Fruit fly (Drosophila melanogaster): ENCODE measurements around the gene CG44428.

Gene CG44428

DNA sequence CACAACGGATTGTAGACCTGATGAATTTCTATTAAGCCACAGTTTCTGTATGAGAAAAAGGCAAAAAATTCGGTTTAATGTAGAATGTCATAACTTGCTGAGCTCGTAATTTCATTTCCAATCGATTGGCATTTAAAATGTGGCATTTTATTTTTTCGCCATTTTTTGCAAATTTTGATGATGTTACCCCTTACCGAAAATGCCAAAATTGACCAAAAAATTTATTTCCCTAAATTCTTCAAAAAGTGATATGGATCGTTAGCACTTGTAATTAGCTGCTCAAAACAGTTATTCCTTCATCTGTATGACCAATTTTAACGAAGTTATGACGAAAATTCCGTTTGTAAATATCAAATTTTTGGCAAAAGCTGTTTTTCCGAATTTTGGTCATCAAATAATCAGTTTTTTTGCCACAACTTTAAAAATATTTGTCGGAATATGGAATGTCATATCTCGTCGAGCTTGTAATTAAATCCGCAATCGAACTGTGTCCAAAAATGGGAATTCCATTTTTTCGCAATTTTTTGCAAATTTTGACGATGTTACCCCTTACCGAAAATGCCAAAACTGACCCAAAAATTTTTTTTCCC lies at the start of gene CG44428:
Gene CG44428 (minus strand): TSS at position 51 of the 590 bp plus-strand sequence.
- TF ChIP-seq insv (optimal IDR thresholded peaks at IDR 0.05) (no peak), h (optimal IDR thresholded peaks at IDR 0.05) (no peak)

DNA sequence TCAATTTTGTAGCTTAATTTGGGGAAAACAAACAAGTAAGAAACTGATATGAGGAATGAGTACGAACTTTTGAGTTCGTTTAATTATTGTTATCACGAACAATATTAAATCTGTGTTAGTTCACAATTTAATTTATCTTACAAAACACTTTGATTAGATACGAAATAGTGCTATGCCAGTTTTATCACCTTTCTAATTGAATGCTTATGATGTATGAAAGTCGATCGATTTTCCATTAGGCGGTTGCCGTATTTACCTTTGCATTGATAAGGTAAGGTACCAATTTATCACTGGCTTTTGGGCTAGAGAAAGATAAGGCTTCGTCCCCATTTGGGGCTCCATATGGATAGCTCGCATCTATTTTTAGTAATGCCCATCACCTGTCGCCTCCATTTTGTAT lies 49.3 kb upstream of the CG44428 start:
- TF ChIP-seq psq (optimal IDR thresholded peaks at IDR 0.05) (no peak), insv (optimal IDR thresholded peaks at IDR 0.05) (no peak), ttk (optimal IDR thresholded peaks at IDR 0.05) (no peak), Sin3A (optimal IDR thresholded peaks at IDR 0.05) (no peak), Myc (optimal IDR thresholded peaks at IDR 0.05) (no peak), h (optimal IDR thresholded peaks at IDR 0.05) (no peak)

DNA sequence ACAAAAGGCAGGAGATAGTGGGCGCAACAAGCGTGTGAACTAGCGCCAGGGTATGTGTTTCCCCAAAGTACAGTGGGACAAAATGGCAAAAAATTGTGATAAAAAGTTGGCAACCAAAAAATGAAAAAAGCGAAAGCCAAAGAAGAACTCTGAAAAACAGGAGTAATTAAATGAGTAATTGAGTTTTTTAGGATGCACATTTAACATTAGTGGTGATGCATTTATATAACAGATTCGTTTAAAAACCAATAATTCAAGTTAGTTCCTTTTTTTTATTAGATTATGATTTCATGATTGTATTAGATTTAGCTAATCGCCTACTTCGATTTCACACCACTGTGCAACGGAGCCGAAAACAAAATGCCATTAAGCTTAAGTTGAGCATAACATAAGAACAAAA lies 42.3 kb upstream of the CG44428 start:
- TF ChIP-seq insv (optimal IDR thresholded peaks at IDR 0.05), result no peak
- TF ChIP-seq Myc (optimal IDR thresholded peaks at IDR 0.05), result no peak
- TF ChIP-seq Sin3A (optimal IDR thresholded peaks at IDR 0.05), result no peak
- no peak for TF ChIP-seq h (optimal IDR thresholded peaks at IDR 0.05)
- no peak for TF ChIP-seq psq (optimal IDR thresholded peaks at IDR 0.05)
- TF ChIP-seq ttk (optimal IDR thresholded peaks at IDR 0.05), result no peak

DNA sequence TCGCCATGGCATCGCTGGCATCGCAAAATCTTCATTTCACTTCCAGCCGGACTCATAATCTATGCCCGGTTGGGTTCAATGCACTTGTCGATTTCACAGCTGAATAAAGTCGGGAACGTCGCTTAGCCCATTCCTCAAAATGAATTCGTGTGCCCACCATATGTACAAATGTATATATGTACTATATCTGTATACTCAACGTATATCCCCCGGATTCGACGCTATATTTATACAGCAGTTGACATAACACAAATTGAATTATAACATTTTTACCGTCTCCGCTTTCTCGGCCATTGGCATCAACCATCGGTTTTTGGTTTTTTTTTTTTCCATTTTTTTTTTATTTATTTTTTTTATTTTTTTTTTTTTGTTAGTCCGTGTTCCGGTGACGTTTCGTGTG lies 40.2 kb upstream of the CG44428 start:
- TF ChIP-seq psq (optimal IDR thresholded peaks at IDR 0.05) (no peak), h (optimal IDR thresholded peaks at IDR 0.05) (no peak), Sin3A (optimal IDR thresholded peaks at IDR 0.05) (no peak)

DNA sequence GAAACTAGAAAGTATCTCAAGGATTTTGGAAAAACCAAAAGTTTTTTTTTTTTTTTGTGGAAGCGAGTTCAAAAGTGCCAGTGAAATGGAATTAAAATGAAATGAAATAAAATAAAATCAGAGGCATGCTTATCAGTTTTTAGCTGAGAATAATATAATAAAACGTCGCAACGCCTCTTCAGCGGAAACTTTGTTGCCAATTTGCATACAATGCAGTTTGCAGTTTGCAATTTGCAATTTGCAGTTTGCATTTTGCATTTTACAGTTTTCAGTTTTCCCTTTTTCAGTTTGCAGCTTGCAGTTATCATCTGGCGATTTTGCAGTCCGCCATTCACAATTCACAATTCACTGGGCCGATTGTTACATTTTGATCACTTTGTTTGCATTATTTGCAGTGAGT lies 38.8 kb upstream of the CG44428 start:
- TF ChIP-seq ttk (optimal IDR thresholded peaks at IDR 0.05) (no peak), Myc (optimal IDR thresholded peaks at IDR 0.05) (no peak), h (optimal IDR thresholded peaks at IDR 0.05) (no peak), Sin3A (optimal IDR thresholded peaks at IDR 0.05) (no peak), psq (optimal IDR thresholded peaks at IDR 0.05) (no peak), insv (optimal IDR thresholded peaks at IDR 0.05) (no peak)

DNA sequence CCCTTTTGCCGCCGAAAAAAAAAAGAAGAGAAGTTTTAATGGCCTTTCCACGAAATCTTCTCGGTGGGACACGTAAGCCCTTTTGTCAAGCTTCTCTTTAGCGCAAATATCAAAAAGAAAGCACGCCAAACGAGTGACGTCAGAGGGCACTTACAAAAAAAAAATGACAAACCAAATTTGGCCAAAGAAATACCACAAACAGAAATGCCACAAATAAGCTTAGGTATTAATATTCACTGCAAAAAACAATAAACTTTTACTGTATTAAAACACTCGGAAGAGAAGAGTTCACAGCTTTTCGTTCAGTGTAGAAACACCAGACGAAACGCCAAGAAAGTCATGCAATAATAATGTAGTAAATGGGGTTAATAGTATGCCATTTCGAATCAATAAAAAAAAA lies 38.1 kb upstream of the CG44428 start:
- TF ChIP-seq Myc (optimal IDR thresholded peaks at IDR 0.05) (no peak), Sin3A (optimal IDR thresholded peaks at IDR 0.05) (no peak), insv (optimal IDR thresholded peaks at IDR 0.05) (no peak)

DNA sequence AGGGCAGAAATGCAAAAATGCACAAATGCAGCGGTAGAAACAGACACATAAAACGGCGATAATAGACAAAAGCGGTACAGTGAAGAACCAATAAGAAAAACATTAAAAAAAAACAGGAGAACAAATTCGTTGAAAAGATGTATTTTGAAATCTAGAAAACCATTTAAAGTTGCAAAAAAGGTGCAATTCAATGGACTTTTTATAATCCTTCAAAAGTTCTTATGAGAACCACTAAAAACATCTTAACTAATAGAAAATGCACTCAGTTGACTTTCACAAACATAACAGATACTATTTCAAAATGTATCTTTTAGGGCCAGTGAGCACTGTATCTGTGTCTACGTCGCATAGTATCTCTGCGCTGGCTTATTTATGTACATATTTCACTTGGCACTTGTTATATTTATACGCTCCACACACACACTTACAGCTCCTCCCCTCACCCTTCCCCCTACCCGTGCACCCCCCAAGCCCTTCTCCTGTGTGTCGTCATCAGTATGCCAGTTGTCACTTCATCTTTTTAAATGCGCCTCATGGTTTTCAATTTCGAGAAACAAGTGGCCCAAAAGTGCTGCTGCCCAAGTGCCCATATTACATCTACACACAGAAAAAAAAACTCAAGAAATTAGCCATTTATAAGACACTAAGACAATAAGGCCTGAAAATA lies 35.6 kb upstream of the CG44428 start:
- TF ChIP-seq ttk (optimal IDR thresholded peaks at IDR 0.05) (no peak), insv (optimal IDR thresholded peaks at IDR 0.05) (no peak), Sin3A (optimal IDR thresholded peaks at IDR 0.05) (no peak), psq (optimal IDR thresholded peaks at IDR 0.05) (no peak), h (optimal IDR thresholded peaks at IDR 0.05) (no peak), Myc (optimal IDR thresholded peaks at IDR 0.05) (no peak)

DNA sequence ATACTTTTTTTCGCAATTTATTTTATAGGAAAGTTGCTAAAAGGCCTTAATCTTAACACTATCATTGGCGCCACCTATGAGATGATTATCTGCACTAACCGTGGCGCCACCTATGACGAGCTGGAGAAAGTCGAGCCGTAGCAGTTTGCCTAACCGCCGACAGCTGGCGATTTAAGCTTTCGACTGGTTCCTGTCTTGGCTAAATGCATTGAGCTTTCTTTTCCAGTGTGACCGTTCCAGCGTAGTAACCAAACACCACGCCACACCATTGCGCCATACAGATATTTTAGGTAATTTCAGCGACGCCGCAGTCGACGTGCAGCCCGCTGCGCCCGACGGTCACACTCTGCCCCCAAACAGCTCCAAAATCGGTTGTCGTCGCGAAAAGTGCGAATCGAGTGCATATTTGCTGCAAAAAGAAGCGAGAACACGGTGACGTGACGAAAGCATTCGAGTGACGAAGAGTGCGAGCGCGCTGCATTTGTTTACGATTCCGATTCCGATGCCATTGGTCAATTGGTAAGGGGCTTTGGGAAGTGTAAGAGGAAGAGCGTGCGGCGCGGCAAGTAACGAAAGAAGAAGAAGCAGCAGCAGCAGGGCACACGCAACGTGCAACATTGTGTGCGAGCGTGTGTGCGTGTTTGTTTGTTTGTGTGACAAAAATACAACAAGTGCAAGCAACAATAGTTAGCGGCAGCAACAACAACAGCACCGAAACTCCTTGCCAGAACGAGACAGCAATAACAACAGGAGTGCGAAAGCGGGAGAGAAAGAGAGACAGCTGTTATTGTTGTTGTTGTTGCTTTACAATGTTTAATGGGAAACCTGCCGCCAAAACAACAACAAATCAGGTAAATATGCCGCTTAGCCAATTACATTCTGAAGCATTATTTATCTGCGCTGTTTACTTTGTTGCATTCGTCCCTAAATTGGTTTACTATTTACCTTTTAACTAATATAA lies 33.7 kb upstream of the CG44428 start, which contains the start of the genes CG46311 and Tpst:
Gene CG46311 (plus strand): TSS at position 341 of the 961 bp plus-strand sequence.
Gene Tpst (plus strand): TSS at position 341 of the 961 bp plus-strand sequence.
- TF ChIP-seq psq (optimal IDR thresholded peaks at IDR 0.05), result no peak
- no peak for TF ChIP-seq h (optimal IDR thresholded peaks at IDR 0.05)
- TF ChIP-seq Myc (optimal IDR thresholded peaks at IDR 0.05), result no peak
- no peak for TF ChIP-seq ttk (optimal IDR thresholded peaks at IDR 0.05)
- no peak for TF ChIP-seq insv (optimal IDR thresholded peaks at IDR 0.05)
- no peak for TF ChIP-seq Sin3A (optimal IDR thresholded peaks at IDR 0.05)

DNA sequence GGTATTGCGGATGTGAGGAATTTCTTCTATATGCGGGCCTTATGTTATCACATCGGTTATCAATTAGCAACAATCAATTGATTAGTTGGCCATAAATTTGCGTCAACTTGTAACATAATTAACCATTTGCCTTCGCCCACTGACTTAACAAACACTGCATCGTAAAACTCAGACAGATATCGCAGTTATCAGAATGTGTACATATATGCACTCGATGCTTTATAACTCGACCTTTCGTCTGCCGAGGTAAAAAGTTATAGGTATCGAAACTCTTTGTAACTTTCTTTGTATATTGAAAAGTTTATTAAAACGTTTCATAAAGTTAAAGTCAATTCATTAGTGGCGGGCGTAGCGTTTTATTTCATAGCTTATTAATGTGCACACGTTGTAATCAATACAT lies 33.0 kb upstream of the CG44428 start:
- no peak for TF ChIP-seq ttk (optimal IDR thresholded peaks at IDR 0.05)
- no peak for TF ChIP-seq Sin3A (optimal IDR thresholded peaks at IDR 0.05)
- no peak for TF ChIP-seq psq (optimal IDR thresholded peaks at IDR 0.05)
- TF ChIP-seq h (optimal IDR thresholded peaks at IDR 0.05), result no peak
- TF ChIP-seq Myc (optimal IDR thresholded peaks at IDR 0.05), result no peak
- TF ChIP-seq insv (optimal IDR thresholded peaks at IDR 0.05), result no peak

DNA sequence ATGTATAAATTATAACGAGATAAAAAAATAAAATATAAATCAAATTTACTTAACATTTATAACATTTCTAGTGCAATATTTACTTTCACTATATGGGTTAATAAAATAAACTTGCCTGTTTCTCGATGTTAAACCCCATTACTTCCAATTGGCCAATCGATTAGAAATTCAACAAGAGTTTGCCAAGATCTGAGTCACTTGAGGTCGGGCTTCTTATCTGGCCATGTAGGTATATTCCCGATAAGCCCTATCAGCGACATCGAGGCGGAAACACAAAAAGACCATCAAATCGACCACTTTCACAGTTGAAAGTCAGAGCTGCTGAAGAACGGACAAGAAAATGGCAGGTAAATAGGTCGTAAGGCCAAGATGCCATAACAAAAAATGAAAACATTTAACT lies 31.3 kb upstream of the CG44428 start, which contains the start of gene CG32633:
Gene CG32633 (plus strand): TSS at position 301 of the 400 bp plus-strand sequence.
- TF ChIP-seq psq (optimal IDR thresholded peaks at IDR 0.05) (no peak), Sin3A (optimal IDR thresholded peaks at IDR 0.05) (no peak), insv (optimal IDR thresholded peaks at IDR 0.05) (no peak)

DNA sequence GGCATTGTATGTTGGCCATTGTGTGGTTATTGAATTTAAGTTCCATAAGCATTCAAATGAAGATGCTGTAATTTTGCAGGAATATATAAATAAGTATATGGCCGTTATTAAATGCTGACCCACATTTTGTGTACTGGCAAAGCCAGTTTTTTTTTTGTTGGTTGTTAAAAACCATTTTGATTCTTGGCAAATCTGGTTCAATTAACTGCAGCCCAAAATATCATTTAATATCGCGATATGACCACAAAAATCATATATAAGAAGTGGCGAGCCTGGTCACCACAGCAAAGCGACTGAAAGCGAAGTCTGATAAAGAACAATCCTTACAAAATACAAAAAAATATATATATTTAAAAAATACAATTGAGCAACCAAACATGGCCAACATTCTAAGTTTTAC lies 26.1 kb upstream of the CG44428 start, which contains the start of gene CG32631:
Gene CG32631 (plus strand): TSS at position 301 of the 400 bp plus-strand sequence.
- TF ChIP-seq ttk (optimal IDR thresholded peaks at IDR 0.05) (no peak), Myc (optimal IDR thresholded peaks at IDR 0.05) (no peak), Sin3A (optimal IDR thresholded peaks at IDR 0.05) (no peak)

DNA sequence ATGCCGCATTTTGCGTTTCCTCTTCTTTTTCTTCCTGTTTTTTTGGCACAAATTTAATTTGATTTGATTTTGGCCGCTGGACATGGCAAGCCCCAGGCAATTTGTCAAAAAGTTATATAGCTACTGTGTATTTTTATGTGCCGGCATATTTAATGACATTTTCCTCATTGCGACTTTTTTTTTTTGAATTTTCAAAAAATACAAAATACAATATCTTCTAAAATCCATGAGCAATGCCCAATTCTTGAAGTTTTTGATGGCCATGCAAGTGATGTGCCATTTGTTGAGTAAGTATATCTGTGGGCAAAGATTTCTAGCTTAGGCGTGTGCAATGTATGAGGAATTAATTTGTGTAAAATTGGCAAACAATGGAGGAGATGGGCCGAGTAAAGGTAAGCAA lies 25.7 kb upstream of the CG44428 start, which contains the start of gene CG11816:
Gene CG11816 (minus strand): TSS at position 101 of the 400 bp plus-strand sequence.
- TF ChIP-seq psq (optimal IDR thresholded peaks at IDR 0.05) (no peak), insv (optimal IDR thresholded peaks at IDR 0.05) (no peak), ttk (optimal IDR thresholded peaks at IDR 0.05) (no peak), Sin3A (optimal IDR thresholded peaks at IDR 0.05) (no peak), Myc (optimal IDR thresholded peaks at IDR 0.05) (no peak), h (optimal IDR thresholded peaks at IDR 0.05) (no peak)

Measured in Kc167 (cell line).